Worm (Caenorhabditis elegans) whole organism, early embryonic: Measurements from ENCODE around the gene F48G7.8.

Source experiments
- B0310.2 ChIP-seq: sonication (generic microtip); optimal IDR thresholded peaks from 2 replicates; lab custom pipeline; 2016; ENCODE audit warnings: mild to moderate bottlenecking, missing genetic modification characterization, missing compliant biosample characterization
- F13C5.2 ChIP-seq: sonication (generic microtip); optimal IDR thresholded peaks from 2 replicates; lab custom pipeline; 2017; ENCODE audit warnings: mild to moderate bottlenecking, missing genetic modification characterization, inconsistent platforms, missing compliant biosample characterization
- aly-1 ChIP-seq: sonication (generic microtip); optimal IDR thresholded peaks from 2 replicates; lab custom pipeline; 2016; ENCODE audit warnings: missing genetic modification characterization, missing compliant biosample characterization
- ama-1 ChIP-seq: fragments of 150-350 bp; optimal IDR thresholded peaks from 2 replicates; lab custom pipeline; 2014
- ceh-13 ChIP-seq: fragments of 200-800 bp; sonication (Bioruptor generic); optimal IDR thresholded peaks from 2 replicates; lab custom pipeline; 2018; ENCODE audit warnings: mild to moderate bottlenecking, missing genetic modification characterization, missing compliant biosample characterization
- ceh-36 ChIP-seq: sonication (generic microtip); optimal IDR thresholded peaks from 2 replicates; lab custom pipeline; 2016; ENCODE audit warnings: missing genetic modification characterization, inconsistent platforms, missing compliant biosample characterization
- ets-7 ChIP-seq: sonication (generic microtip); optimal IDR thresholded peaks from 2 replicates; lab custom pipeline; 2016; ENCODE audit warnings: missing genotype, missing genetic modification characterization, missing compliant biosample characterization
- flt-1 ChIP-seq: fragments of 200-800 bp; sonication (Bioruptor generic); IDR thresholded peaks from 2 replicates; pipeline ENCODE4 v1.3.6; 2022; ENCODE audit warnings: missing genetic modification characterization, missing compliant biosample characterization
- hmbx-1 ChIP-seq: sonication (generic microtip); optimal IDR thresholded peaks from 2 replicates; lab custom pipeline; 2016; ENCODE audit warnings: mild to moderate bottlenecking, missing genetic modification characterization, missing compliant biosample characterization
- hmg-4 ChIP-seq: fragments of 200-800 bp; sonication (Bioruptor generic); optimal IDR thresholded peaks from 2 replicates; lab custom pipeline; 2018; ENCODE audit warnings: mild to moderate bottlenecking, missing genetic modification characterization, missing compliant biosample characterization
- hnd-1 ChIP-seq: sonication (generic microtip); optimal IDR thresholded peaks from 2 replicates; lab custom pipeline; 2016; ENCODE audit warnings: missing genetic modification characterization, missing compliant biosample characterization
- pes-1 ChIP-seq: fragments of 200-800 bp; sonication (Bioruptor generic); IDR thresholded peaks from 2 replicates; pipeline ENCODE4 v1.3.6; 2022; ENCODE audit warnings: missing genetic modification reagents, missing genetic modification characterization, missing compliant biosample characterization
- scrt-1 ChIP-seq: fragments of 200-800 bp; sonication (Bioruptor generic); IDR thresholded peaks from 2 replicates; pipeline ENCODE4 v1.3.6; 2022; ENCODE audit warnings: missing genetic modification characterization, missing compliant biosample characterization
- sea-1 ChIP-seq: fragments of 200-800 bp; sonication (Bioruptor generic); conservative IDR thresholded peaks from 2 replicates; pipeline ENCODE4 v1.3.6; 2022; ENCODE audit warnings: missing genetic modification characterization, missing compliant biosample characterization
- tbx-11 ChIP-seq: fragments of 200-800 bp; sonication (Bioruptor generic); IDR thresholded peaks from 2 replicates; pipeline ENCODE4 v1.3.6; 2022; ENCODE audit warnings: missing genetic modification characterization, missing compliant biosample characterization
- tbx-37 ChIP-seq: fragments of 200-800 bp; sonication (Bioruptor generic); conservative IDR thresholded peaks from 2 replicates; pipeline ENCODE4 v1.3.6; 2022; ENCODE audit warnings: missing genetic modification reagents, missing genetic modification characterization, missing compliant biosample characterization
- tra-4 ChIP-seq: sonication (generic microtip); optimal IDR thresholded peaks from 2 replicates; lab custom pipeline; 2017; ENCODE audit warnings: missing genetic modification characterization, missing compliant biosample characterization

Gene F48G7.8

DNA sequence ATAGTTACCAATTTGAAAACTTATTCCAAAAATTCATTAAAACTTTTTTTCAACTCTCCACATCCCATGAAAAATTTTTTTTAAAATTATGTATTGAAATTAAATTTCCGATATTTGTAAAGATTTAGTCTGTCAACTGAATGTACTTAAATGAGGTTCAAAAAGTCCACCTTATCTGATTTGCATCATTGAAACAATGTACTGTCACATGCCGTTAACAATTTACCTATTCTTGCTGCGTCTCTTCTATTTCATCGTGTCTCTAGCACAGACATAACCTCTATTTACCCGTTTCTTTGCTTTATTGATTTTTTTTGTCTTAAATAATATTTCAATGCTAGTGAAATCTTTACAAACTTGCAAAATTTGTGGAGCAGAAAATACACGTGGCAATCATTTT is 17.3 kb downstream of the F48G7.8 start, which contains the start of gene nhr-90:
nhr-90 (plus strand) TSS at position 296 of the 400 bp plus-strand sequence.
- TF ChIP-seq hmbx-1 (tag; lab: Kevin White, UChicago) (no peak), tbx-37 (GFP tag; lab: Robert Waterston, UW) (no peak), tbx-11 (GFP tag; lab: Robert Waterston, UW) (no peak), flt-1 (GFP tag; lab: Robert Waterston, UW) (no peak), hmg-4 (GFP tag; lab: Kevin White, UChicago) (no peak), ama-1 (lab: Kevin White, UChicago) (no peak)

DNA sequence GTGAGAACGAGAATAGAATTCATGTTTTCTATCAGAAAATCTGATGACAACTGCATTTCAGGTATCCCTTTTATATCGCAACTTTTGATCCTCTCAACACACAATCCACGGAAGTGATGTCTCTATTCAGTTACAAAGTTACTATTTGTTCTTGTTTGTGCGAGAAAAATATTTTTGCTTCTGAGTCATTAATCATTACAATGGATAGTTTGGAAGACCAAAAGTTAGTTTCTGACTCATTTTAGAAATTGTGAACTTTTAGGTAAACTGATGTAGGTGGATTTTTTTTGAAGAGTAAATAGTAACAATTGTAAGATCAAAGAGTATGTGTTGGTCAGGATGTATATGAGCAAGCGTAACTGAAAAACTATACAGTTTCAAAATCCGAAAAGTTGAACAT is 17.8 kb downstream of the F48G7.8 start, which contains the start of gene srlf-36:
srlf-36 (minus strand) TSS at position 101 of the 400 bp plus-strand sequence.
- TF ChIP-seq scrt-1 (no peak), tbx-37 (GFP tag; lab: Robert Waterston, UW) (no peak), tra-4 (tag; lab: Kevin White, UChicago) (no peak), pes-1 (no peak), flt-1 (GFP tag; lab: Robert Waterston, UW) (no peak), F13C5.2 (tag; lab: Kevin White, UChicago) (no peak), hnd-1 (no peak)

- TF ChIP-seq tbx-11 (GFP tag; lab: Robert Waterston, UW): no peak
- no peak for TF ChIP-seq pes-1
- no peak for TF ChIP-seq B0310.2 (tag; lab: Kevin White, UChicago)
- TF ChIP-seq tra-4 (tag; lab: Kevin White, UChicago): no peak
- no peak for TF ChIP-seq scrt-1
- TF ChIP-seq flt-1 (GFP tag; lab: Robert Waterston, UW): no peak
- TF ChIP-seq ceh-13 (GFP tag; lab: Kevin White, UChicago): no peak
Observed at ce11 chrV:608844-609243, 18.6 kb downstream of the F48G7.8 start, which contains the start of gene srw-109. Gene srw-109 (minus strand): TSS chrV:608944.

- TF ChIP-seq scrt-1 (no peak), tbx-37 (GFP tag; lab: Robert Waterston, UW) (no peak), hmg-4 (GFP tag; lab: Kevin White, UChicago) (no peak), ceh-36 (tag; lab: Kevin White, UChicago) (no peak), flt-1 (GFP tag; lab: Robert Waterston, UW) (no peak), ceh-13 (GFP tag; lab: Kevin White, UChicago) (no peak), sea-1 (GFP tag; lab: Robert Waterston, UW) (no peak), B0310.2 (tag; lab: Kevin White, UChicago) (no peak), tbx-11 (GFP tag; lab: Robert Waterston, UW) (no peak), ets-7 (tag; lab: Kevin White, UChicago) (no peak), ama-1 (lab: Kevin White, UChicago) (no peak)
Observed at ce11 chrV:604105-604504, 23.4 kb downstream of the F48G7.8 start, which contains the start of gene srlf-37. Gene srlf-37 (minus strand): TSS chrV:604205.

DNA sequence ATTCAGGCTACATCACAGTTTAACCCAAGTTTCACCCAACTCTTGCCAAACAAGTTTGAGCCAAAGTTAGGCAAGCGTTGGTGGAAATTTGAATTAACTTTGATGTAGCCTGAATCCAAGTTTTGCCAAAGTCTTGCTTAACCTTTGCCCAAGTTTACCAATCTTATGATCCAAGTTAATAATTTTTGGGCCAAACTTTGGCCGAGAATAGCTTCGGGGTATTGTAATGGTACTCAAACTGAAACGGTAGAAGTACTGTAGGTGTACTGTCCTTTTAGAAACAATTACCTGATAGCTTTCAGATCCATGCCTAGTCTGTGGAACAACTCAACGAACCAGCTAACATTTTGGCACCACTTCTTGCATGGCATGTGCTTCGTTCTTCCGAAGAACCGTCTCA is 27.3 kb downstream of the F48G7.8 start, which contains the start of gene nhr-251:
nhr-251 (plus strand) TSS at position 301 of the 400 bp plus-strand sequence.
- TF ChIP-seq sea-1 (GFP tag; lab: Robert Waterston, UW): no peak
- TF ChIP-seq ets-7 (tag; lab: Kevin White, UChicago): no peak
- TF ChIP-seq tra-4 (tag; lab: Kevin White, UChicago): no peak
- no peak for TF ChIP-seq aly-1 (tag; lab: Kevin White, UChicago)
- no peak for TF ChIP-seq hnd-1

DNA sequence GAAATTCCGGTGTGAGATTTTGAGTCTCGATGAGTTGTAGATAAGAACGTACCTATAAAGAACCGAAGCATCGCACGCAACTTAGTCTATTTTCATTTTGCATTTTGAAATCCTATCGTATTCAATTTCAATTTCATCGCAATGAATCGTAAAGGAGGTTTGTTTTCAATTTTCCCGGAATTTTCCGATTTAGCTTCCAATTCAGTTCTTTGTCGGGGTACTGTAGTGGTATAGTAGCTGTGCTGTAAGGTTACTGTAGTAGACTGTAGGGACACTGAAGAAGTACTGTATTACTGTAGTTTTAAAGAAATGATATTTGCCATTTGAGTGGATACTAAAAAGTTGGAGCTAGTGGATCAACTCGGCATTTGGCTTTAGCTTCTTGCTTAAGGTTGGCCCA is 27.7 kb downstream of the F48G7.8 start:
- no peak for TF ChIP-seq tbx-37 (GFP tag; lab: Robert Waterston, UW)
- no peak for TF ChIP-seq ceh-13 (GFP tag; lab: Kevin White, UChicago)
- no peak for TF ChIP-seq scrt-1

DNA sequence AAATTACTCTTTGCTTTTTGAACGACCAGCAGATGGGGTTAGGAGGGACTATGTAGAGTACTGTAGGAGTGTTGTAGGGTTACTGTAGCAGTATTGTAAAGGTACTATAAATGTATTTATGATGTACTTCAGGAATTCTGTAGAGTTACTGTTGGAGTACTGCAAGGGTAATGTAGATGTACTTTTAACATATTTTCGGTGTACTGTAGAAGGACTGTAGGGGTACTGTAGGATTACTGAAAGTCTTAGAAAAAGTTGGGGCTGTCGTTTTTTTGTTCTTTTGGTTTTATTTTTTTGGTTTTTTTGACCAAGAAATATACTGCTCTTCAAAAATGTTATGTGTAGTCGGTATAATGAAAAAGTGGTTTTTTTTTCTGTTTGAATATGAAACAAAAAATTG is 28.9 kb downstream of the F48G7.8 start:
- no peak for TF ChIP-seq B0310.2 (tag; lab: Kevin White, UChicago)
- TF ChIP-seq ceh-13 (GFP tag; lab: Kevin White, UChicago): no peak
- no peak for TF ChIP-seq tbx-37 (GFP tag; lab: Robert Waterston, UW)
- TF ChIP-seq sea-1 (GFP tag; lab: Robert Waterston, UW): no peak
- TF ChIP-seq scrt-1: no peak
- no peak for TF ChIP-seq tra-4 (tag; lab: Kevin White, UChicago)
- TF ChIP-seq hnd-1: no peak
- no peak for TF ChIP-seq hmbx-1 (tag; lab: Kevin White, UChicago)
- no peak for TF ChIP-seq ets-7 (tag; lab: Kevin White, UChicago)
- TF ChIP-seq ama-1 (lab: Kevin White, UChicago): no peak
- TF ChIP-seq flt-1 (GFP tag; lab: Robert Waterston, UW): no peak
- TF ChIP-seq ceh-36 (tag; lab: Kevin White, UChicago): no peak
- TF ChIP-seq tbx-11 (GFP tag; lab: Robert Waterston, UW): no peak
- no peak for TF ChIP-seq F13C5.2 (tag; lab: Kevin White, UChicago)
- no peak for TF ChIP-seq hmg-4 (GFP tag; lab: Kevin White, UChicago)
- no peak for TF ChIP-seq pes-1
- no peak for TF ChIP-seq aly-1 (tag; lab: Kevin White, UChicago)

- no peak for TF ChIP-seq tbx-37 (GFP tag; lab: Robert Waterston, UW)
- TF ChIP-seq hmbx-1 (tag; lab: Kevin White, UChicago): no peak
- TF ChIP-seq tra-4 (tag; lab: Kevin White, UChicago): no peak
- no peak for TF ChIP-seq aly-1 (tag; lab: Kevin White, UChicago)
- TF ChIP-seq hnd-1: no peak
- no peak for TF ChIP-seq scrt-1
- no peak for TF ChIP-seq B0310.2 (tag; lab: Kevin White, UChicago)
- TF ChIP-seq ceh-36 (tag; lab: Kevin White, UChicago): no peak
- TF ChIP-seq ceh-13 (GFP tag; lab: Kevin White, UChicago): no peak
- TF ChIP-seq flt-1 (GFP tag; lab: Robert Waterston, UW): no peak
- no peak for TF ChIP-seq tbx-11 (GFP tag; lab: Robert Waterston, UW)
- no peak for TF ChIP-seq ets-7 (tag; lab: Kevin White, UChicago)
- TF ChIP-seq ama-1 (lab: Kevin White, UChicago): no peak
- no peak for TF ChIP-seq F13C5.2 (tag; lab: Kevin White, UChicago)
- TF ChIP-seq pes-1: no peak
Observed at ce11 chrV:597823-598222, 29.7 kb downstream of the F48G7.8 start.
